Fruit fly (Drosophila melanogaster) Kc167 (cell line): ENCODE measurements around the gene CG32262.

ENCODE experiments used
- Myc ChIP-seq: fragments of >200 bp; optimal IDR thresholded peaks from 2 replicates; lab custom pipeline; 2017; ENCODE audit warnings: missing external identifiers
- Sin3A ChIP-seq: fragments of >200 bp; optimal IDR thresholded peaks from 2 replicates; lab custom pipeline; 2018; ENCODE audit warnings: missing external identifiers
- h ChIP-seq: fragments of >200 bp; optimal IDR thresholded peaks from 3 replicates; lab custom pipeline; 2018; ENCODE audit warnings: missing external identifiers
- insv ChIP-seq: fragments of >200 bp; optimal IDR thresholded peaks from 3 replicates; lab custom pipeline; 2018; ENCODE audit warnings: missing external identifiers
- psq ChIP-seq: fragments of >200 bp; optimal IDR thresholded peaks from 2 replicates; lab custom pipeline; 2017; ENCODE audit warnings: missing external identifiers
- ttk ChIP-seq: sonication (Bioruptor generic); optimal IDR thresholded peaks from 2 replicates; lab custom pipeline; 2017; ENCODE audit warnings: missing external identifiers

The CG32262 gene

dm6 chr3L:3771406-3771935 lies 38.5 kb downstream of the CG32262 start:
- TF ChIP-seq h (lab: Kevin White, UChicago), result no peak
- TF ChIP-seq ttk (lab: Kevin White, UChicago), result no peak
- TF ChIP-seq Sin3A (lab: Kevin White, UChicago), result no peak
- no peak for TF ChIP-seq psq (lab: Kevin White, UChicago)
- TF ChIP-seq insv (lab: Kevin White, UChicago), result no peak
- TF ChIP-seq Myc (lab: Kevin White, UChicago), result no peak

- TF ChIP-seq Sin3A (lab: Kevin White, UChicago) (no peak), insv (lab: Kevin White, UChicago) (no peak), ttk (lab: Kevin White, UChicago) (no peak), Myc (lab: Kevin White, UChicago) (no peak), psq (lab: Kevin White, UChicago) (no peak), h (lab: Kevin White, UChicago) (no peak)
Measured at dm6 chr3L:3770823-3771222, 39.2 kb downstream of the CG32262 start.

dm6 chr3L:3769157-3769556 lies 40.8 kb downstream of the CG32262 start:
- TF ChIP-seq Sin3A (lab: Kevin White, UChicago) (no peak), h (lab: Kevin White, UChicago) (no peak), ttk (lab: Kevin White, UChicago) (no peak), psq (lab: Kevin White, UChicago) (no peak), Myc (lab: Kevin White, UChicago) (no peak), insv (lab: Kevin White, UChicago) (no peak)

dm6 chr3L:3767825-3768224 lies 42.2 kb downstream of the CG32262 start:
- TF ChIP-seq psq (lab: Kevin White, UChicago) (no peak), Sin3A (lab: Kevin White, UChicago) (no peak), insv (lab: Kevin White, UChicago) (no peak)

- TF ChIP-seq Myc (lab: Kevin White, UChicago), result no peak
- TF ChIP-seq psq (lab: Kevin White, UChicago), result no peak
- no peak for TF ChIP-seq Sin3A (lab: Kevin White, UChicago)
- no peak for TF ChIP-seq ttk (lab: Kevin White, UChicago)
- TF ChIP-seq h (lab: Kevin White, UChicago), result no peak
- no peak for TF ChIP-seq insv (lab: Kevin White, UChicago)
Measured at dm6 chr3L:3766704-3767103, 43.3 kb downstream of the CG32262 start.

- TF ChIP-seq psq (lab: Kevin White, UChicago), result no peak
Measured at dm6 chr3L:3765782-3766520, 44.0 kb downstream of the CG32262 start.

- TF ChIP-seq psq (lab: Kevin White, UChicago), result no peak
- no peak for TF ChIP-seq h (lab: Kevin White, UChicago)
- TF ChIP-seq ttk (lab: Kevin White, UChicago), result no peak
- no peak for TF ChIP-seq Myc (lab: Kevin White, UChicago)
- no peak for TF ChIP-seq insv (lab: Kevin White, UChicago)
- TF ChIP-seq Sin3A (lab: Kevin White, UChicago), result no peak
Measured at dm6 chr3L:3764338-3764737, 45.7 kb downstream of the CG32262 start.

dm6 chr3L:3763335-3763734 lies 46.7 kb downstream of the CG32262 start:
- TF ChIP-seq ttk (lab: Kevin White, UChicago), result no peak
- TF ChIP-seq insv (lab: Kevin White, UChicago), result no peak

dm6 chr3L:3760395-3760997 lies 49.5 kb downstream of the CG32262 start:
- TF ChIP-seq ttk (lab: Kevin White, UChicago) (no peak), Sin3A (lab: Kevin White, UChicago) (no peak), insv (lab: Kevin White, UChicago) (no peak)
